Worm (Caenorhabditis elegans): ENCODE results near the gene math-5.

Gene math-5

DNA sequence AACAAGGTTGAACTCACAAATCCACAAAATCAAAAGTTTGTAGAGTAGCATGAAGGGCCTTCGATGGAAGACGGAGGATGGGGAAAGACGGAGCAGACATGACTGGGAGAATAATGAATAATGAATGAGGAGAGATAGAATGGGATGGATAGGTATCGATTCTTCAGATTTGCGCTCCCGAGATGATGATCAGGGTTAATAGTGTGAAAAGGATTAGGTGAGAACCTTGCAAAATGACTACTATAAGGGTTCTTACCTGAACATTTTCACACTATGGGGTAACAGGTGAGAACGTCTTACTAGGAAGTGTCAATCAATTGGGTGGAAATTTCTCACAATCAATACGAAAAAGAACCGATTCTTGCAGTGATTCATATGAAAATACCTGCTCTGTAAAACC, 32.3 kb downstream of the math-5 start, which contains the start of gene fbxb-96:
Gene fbxb-96 (minus strand): TSS at position 101 of the 400 bp plus-strand sequence.
- TF ChIP-seq elt-3 (tag; optimal IDR thresholded peaks at IDR 0.05) (no peak), Y116A8C.19 (tag; optimal IDR thresholded peaks at IDR 0.05; ENCODE audit: borderline replicate concordance) (no peak), nhr-20 (tag; optimal IDR thresholded peaks at IDR 0.05) (no peak), lin-39 (tag; optimal IDR thresholded peaks at IDR 0.05) (no peak), aly-2 (tag; optimal IDR thresholded peaks at IDR 0.05) (no peak), lin-13 (GFP tag; optimal IDR thresholded peaks at IDR 0.05) (no peak), hlh-17 (GFP tag; optimal IDR thresholded peaks at IDR 0.05; ENCODE audit: borderline replicate concordance) (no peak), fkh-10 (GFP tag; optimal IDR thresholded peaks at IDR 0.05) (no peak), fos-1 (tag; optimal IDR thresholded peaks at IDR 0.05) (no peak), ets-5 (GFP tag; IDR thresholded peaks at IDR 0.05) (no peak), sptf-1 (tag; optimal IDR thresholded peaks at IDR 0.05) (no peak), aha-1 (tag; optimal IDR thresholded peaks at IDR 0.05) (no peak), nhr-71 (tag; optimal IDR thresholded peaks at IDR 0.05) (no peak), ceh-90 (tag; optimal IDR thresholded peaks at IDR 0.05) (no peak), ces-1 (GFP tag; optimal IDR thresholded peaks at IDR 0.05) (no peak), nhr-85 (tag) (no peak), unc-30 (tag; optimal IDR thresholded peaks at IDR 0.05) (no peak), ztf-11 (tag; optimal IDR thresholded peaks at IDR 0.05) (no peak), lin-35 (GFP tag; optimal IDR thresholded peaks at IDR 0.05) (no peak), nhr-47 (tag; optimal IDR thresholded peaks at IDR 0.05) (no peak)

DNA sequence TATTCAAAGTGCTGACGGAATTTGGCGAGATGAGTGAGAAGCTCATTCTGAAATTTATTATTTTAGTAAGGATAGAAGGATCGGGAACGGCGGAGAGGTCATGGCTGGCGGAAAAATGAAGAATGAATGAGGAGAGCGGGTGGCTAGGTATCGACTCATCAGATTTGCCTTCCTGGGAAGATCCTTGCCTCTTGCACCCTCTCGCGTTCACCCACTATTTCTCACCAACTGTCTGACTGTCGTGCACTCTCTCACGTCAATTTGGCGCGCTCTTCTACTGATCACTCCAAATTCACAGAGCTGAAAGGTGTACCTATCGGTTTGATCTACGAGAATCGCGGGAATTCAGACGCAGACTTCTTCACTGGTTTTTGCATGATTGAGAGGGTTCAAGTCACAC, 34.5 kb downstream of the math-5 start, which contains the start of gene fbxb-97:
Gene fbxb-97 (minus strand): TSS at position 53 of the 400 bp plus-strand sequence.
- peak in 1 of 2 experiments; percentile 48 for TF ChIP-seq efl-1 (optimal IDR thresholded peaks at IDR 0.05)
- no peak for TF ChIP-seq efl-1 (GFP tag; optimal IDR thresholded peaks at IDR 0.05 in 1 of 2)
- no peak for TF ChIP-seq tbx-2 (tag; optimal IDR thresholded peaks at IDR 0.05)

- TF ChIP-seq swsn-7 (tag; optimal IDR thresholded peaks at IDR 0.05) (no peak), egl-27 (tag; optimal IDR thresholded peaks at IDR 0.05) (no peak), lin-39 (tag; optimal IDR thresholded peaks at IDR 0.05) (no peak), nhr-71 (tag; optimal IDR thresholded peaks at IDR 0.05) (no peak), lin-13 (GFP tag; optimal IDR thresholded peaks at IDR 0.05) (no peak), nhr-12 (tag; optimal IDR thresholded peaks at IDR 0.05) (no peak), ceh-8 (GFP tag; optimal IDR thresholded peaks at IDR 0.05) (no peak), unc-86 (tag; optimal IDR thresholded peaks at IDR 0.05) (no peak), lin-14 (GFP tag; optimal IDR thresholded peaks at IDR 0.05) (no peak), aly-2 (tag; optimal IDR thresholded peaks at IDR 0.05) (no peak), tlp-1 (tag; optimal IDR thresholded peaks at IDR 0.05) (no peak), ceh-63 (GFP tag; optimal IDR thresholded peaks at IDR 0.05) (no peak), mdl-1 (tag; optimal IDR thresholded peaks at IDR 0.05) (no peak), ceh-90 (tag; optimal IDR thresholded peaks at IDR 0.05) (no peak), hpl-2 (GFP tag; optimal IDR thresholded peaks at IDR 0.05) (no peak), dpl-1 (GFP tag; optimal IDR thresholded peaks at IDR 0.05) (no peak), pqm-1 (tag; optimal IDR thresholded peaks at IDR 0.05) (no peak), egl-13 (tag; optimal IDR thresholded peaks at IDR 0.05) (no peak), elt-3 (tag; optimal IDR thresholded peaks at IDR 0.05) (no peak)
These were observed 38.1 kb downstream of the math-5 start for ce11 chrII:1844552-1844951.

DNA sequence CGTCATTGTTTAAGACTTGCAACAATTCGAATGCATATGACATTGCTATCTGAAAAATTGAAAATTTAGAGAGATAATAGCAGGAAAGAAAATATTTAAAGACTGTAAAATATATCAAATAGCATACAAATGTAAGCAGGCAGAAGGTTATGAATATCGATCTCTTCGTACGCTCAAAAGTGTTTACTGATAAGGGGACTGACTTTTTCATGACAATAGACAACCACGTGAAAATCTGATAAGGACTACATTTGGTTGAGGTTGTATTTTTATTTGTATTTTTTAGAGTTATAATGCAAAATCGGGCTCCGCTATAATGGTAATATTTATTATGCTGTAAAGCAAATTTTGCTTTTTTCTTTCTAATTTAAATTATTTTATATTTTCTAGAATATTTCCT, 39.7 kb downstream of the math-5 start, which contains the start of the genes C52E2.5 and C52E2.4:
Gene C52E2.5 (minus strand): TSS at position 43 of the 400 bp plus-strand sequence.
Gene C52E2.4 (plus strand): TSS at position 252 of the 400 bp plus-strand sequence.
- TF ChIP-seq nhr-90 (tag; optimal IDR thresholded peaks at IDR 0.05; ENCODE audit: poor library complexity) (no peak), elt-2 (tag; optimal IDR thresholded peaks at IDR 0.05) (peak; percentile 96), unc-98 (GFP tag; IDR thresholded peaks at IDR 0.05) (no peak), egl-13 (tag; optimal IDR thresholded peaks at IDR 0.05) (peak; percentile 5), skn-1 (tag; optimal IDR thresholded peaks at IDR 0.05) (no peak), tbx-2 (tag; optimal IDR thresholded peaks at IDR 0.05) (no peak), mep-1 (tag; optimal IDR thresholded peaks at IDR 0.05) (no peak), ets-5 (GFP tag; IDR thresholded peaks at IDR 0.05) (no peak), nhr-237 (tag; optimal IDR thresholded peaks at IDR 0.05) (no peak), ceh-63 (GFP tag; optimal IDR thresholded peaks at IDR 0.05) (no peak), ama-1 (optimal IDR thresholded peaks at IDR 0.05) (no peak), ceh-90 (tag; optimal IDR thresholded peaks at IDR 0.05) (no peak), nhr-77 (tag; optimal IDR thresholded peaks at IDR 0.05) (no peak), C16A3.4 (tag; optimal IDR thresholded peaks at IDR 0.05) (no peak), fos-1 (tag; optimal IDR thresholded peaks at IDR 0.05) (no peak), lin-35 (GFP tag; optimal IDR thresholded peaks at IDR 0.05) (peak in 1 of 2 experiments; percentile 34), mab-9 (GFP tag; IDR thresholded peaks at IDR 0.05) (no peak), fkh-8 (tag; optimal IDR thresholded peaks at IDR 0.05) (no peak), nhr-19 (GFP tag; conservative IDR thresholded peaks at IDR 0.05) (no peak), tlp-1 (tag; optimal IDR thresholded peaks at IDR 0.05) (peak; percentile 45), hlh-4 (tag; optimal IDR thresholded peaks at IDR 0.05) (no peak)

Data from whole organism, L1 larva.